Worm (Caenorhabditis elegans): Measurements from ENCODE around the gene sax-7.

DNA sequence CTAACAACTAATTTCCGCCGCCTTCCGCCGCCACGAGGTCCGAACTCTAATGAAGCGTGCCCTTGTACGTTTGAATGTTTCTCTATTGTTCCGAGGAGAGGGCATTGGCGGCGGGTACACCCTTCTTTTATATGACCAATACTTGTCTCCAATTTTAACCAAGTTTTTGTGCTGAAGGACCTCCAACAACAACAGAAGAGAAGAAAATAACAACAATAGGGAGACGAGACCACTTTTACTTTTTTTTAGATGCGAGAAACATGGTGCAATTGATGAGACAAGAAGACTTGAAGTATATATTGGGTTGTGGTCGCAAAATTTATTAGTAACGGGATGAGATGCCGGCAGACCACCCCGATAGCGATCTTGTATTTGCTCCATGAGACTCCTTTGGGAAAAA, 8.5 kb downstream of the sax-7 start:
- TF ChIP-seq atf-7 (tag; optimal IDR thresholded peaks at IDR 0.05) (no peak), dpff-1 (tag; optimal IDR thresholded peaks at IDR 0.05) (no peak), lag-1 (GFP tag; IDR thresholded peaks at IDR 0.05) (no peak), attf-5 (GFP tag; optimal IDR thresholded peaks at IDR 0.05) (no peak), unc-62 (GFP tag; optimal IDR thresholded peaks at IDR 0.05) (no peak), ama-1 (optimal IDR thresholded peaks at IDR 0.05) (no peak), ama-1 (GFP tag; optimal IDR thresholded peaks at IDR 0.05) (no peak), attf-6 (GFP tag; IDR thresholded peaks at IDR 0.05) (no peak), hsf-1 (GFP tag; IDR thresholded peaks at IDR 0.05) (no peak), ekl-4 (GFP tag; IDR thresholded peaks at IDR 0.05) (no peak), snpc-4 (GFP tag; optimal IDR thresholded peaks at IDR 0.05) (no peak), snpc-4 (tag; optimal IDR thresholded peaks at IDR 0.05) (no peak), him-1 (tag; optimal IDR thresholded peaks at IDR 0.05) (no peak), F39B2.1 (GFP tag; IDR thresholded peaks at IDR 0.05) (no peak)

Measured in whole organism, young adult.